Worm (Caenorhabditis elegans) whole organism, L1 larva: ENCODE results near the gene srb-19.

Source experiments
- ceh-90 ChIP-seq: sonication (generic microtip); optimal IDR thresholded peaks from 2 replicates; lab custom pipeline; 2016; ENCODE audit warnings: missing genetic modification characterization, missing compliant biosample characterization
- dpl-1 ChIP-seq, 3 experiments: fragments of 150-350 bp in 2 of 3; sonication (generic microtip) in 1 of 3; optimal IDR thresholded peaks; 2 replicates each; lab custom pipeline; 2014 to 2017; ENCODE audit warnings: missing biosample characterization in 3 of 3, missing genetic modification characterization in 3 of 3, missing genetic modification reagents in 3 of 3
- hlh-17 ChIP-seq: fragments of 200-800 bp; sonication (Bioruptor generic); optimal IDR thresholded peaks from 2 replicates; lab custom pipeline; 2018; ENCODE audit warnings: missing genetic modification characterization, mild to moderate bottlenecking, missing compliant biosample characterization, moderate library complexity, borderline replicate concordance
- lin-39 ChIP-seq: fragments of 150-350 bp; optimal IDR thresholded peaks from 2 replicates; lab custom pipeline; 2014; ENCODE audit warnings: missing biosample characterization, missing genetic modification reagents, missing genetic modification characterization
- nhr-20 ChIP-seq: sonication (generic microtip); optimal IDR thresholded peaks from 2 replicates; lab custom pipeline; 2016; ENCODE audit warnings: mild to moderate bottlenecking, missing genetic modification characterization, missing compliant biosample characterization
- pag-3 ChIP-seq: sonication (generic microtip); optimal IDR thresholded peaks from 2 replicates; lab custom pipeline; 2017; ENCODE audit warnings: missing genetic modification characterization, mild to moderate bottlenecking, missing compliant biosample characterization, antibody characterized with exemption, borderline replicate concordance; ENCODE audit not compliant: insufficient read depth
- snpc-4 ChIP-seq: fragments of 150-350 bp; optimal IDR thresholded peaks from 2 replicates; lab custom pipeline; 2014; ENCODE audit warnings: missing biosample characterization, missing genetic modification characterization

Gene srb-19

ce11 chrV:7472815-7473214 lies 47.2 kb downstream of the srb-19 start, which contains the start of gene str-28:
Gene str-28, minus strand, starts transcription at chrV:7472915.
- no peak for TF ChIP-seq snpc-4 (tag; lab: Kevin White, UChicago)
- TF ChIP-seq pag-3: no peak
- TF ChIP-seq ceh-90 (tag; lab: Kevin White, UChicago): no peak
- TF ChIP-seq lin-39 (tag; lab: Kevin White, UChicago): no peak
- no peak for TF ChIP-seq nhr-20 (tag; lab: Kevin White, UChicago)
- TF ChIP-seq hlh-17 (GFP tag; lab: Kevin White, UChicago): no peak
- TF ChIP-seq dpl-1 (GFP tag; optimal IDR thresholded peaks at IDR 0.05; lab: Kevin White, UChicago): no peak
